Worm (Caenorhabditis elegans) whole organism, late embryonic: ENCODE data around the gene C49A9.4.

ENCODE experiments used
- C08G9.2 ChIP-seq: sonication (generic microtip); optimal IDR thresholded peaks from 2 replicates; lab custom pipeline; 2016; ENCODE audit warnings: mild to moderate bottlenecking, missing genetic modification characterization, moderate library complexity, missing compliant biosample characterization
- C38D4.7 ChIP-seq: fragments of 200-800 bp; sonication (Bioruptor generic); optimal IDR thresholded peaks from 2 replicates; lab custom pipeline; 2018; ENCODE audit warnings: mild to moderate bottlenecking, missing genetic modification characterization, moderate library complexity, missing compliant biosample characterization
- Y22D7AL.16 ChIP-seq: sonication (generic microtip); optimal IDR thresholded peaks from 2 replicates; lab custom pipeline; 2016; ENCODE audit warnings: missing genetic modification characterization, missing compliant biosample characterization
- ceh-18 ChIP-seq: sonication (generic microtip); optimal IDR thresholded peaks from 2 replicates; lab custom pipeline; 2016; ENCODE audit warnings: missing genetic modification characterization, missing compliant biosample characterization
- ceh-19 ChIP-seq: fragments of 200-800 bp; sonication (Bioruptor generic); optimal IDR thresholded peaks from 2 replicates; lab custom pipeline; 2018; ENCODE audit warnings: mild to moderate bottlenecking, missing genetic modification characterization, missing compliant biosample characterization
- ceh-2 ChIP-seq: sonication (generic microtip); optimal IDR thresholded peaks from 2 replicates; lab custom pipeline; 2016; ENCODE audit warnings: missing genotype, missing genetic modification characterization, missing compliant biosample characterization
- ceh-22 ChIP-seq: sonication (generic microtip); optimal IDR thresholded peaks from 2 replicates; lab custom pipeline; 2017; ENCODE audit warnings: missing biosample characterization, missing genetic modification characterization
- ceh-24 ChIP-seq: sonication (generic microtip); optimal IDR thresholded peaks from 2 replicates; lab custom pipeline; 2016; ENCODE audit warnings: mild to moderate bottlenecking, missing genetic modification characterization, missing compliant biosample characterization
- ceh-30 ChIP-seq: fragments of 150-350 bp; optimal IDR thresholded peaks from 2 replicates; lab custom pipeline; 2014; ENCODE audit warnings: missing biosample characterization, missing genetic modification characterization
- ceh-31 ChIP-seq: sonication (generic microtip); optimal IDR thresholded peaks from 2 replicates; lab custom pipeline; 2016; ENCODE audit warnings: missing genetic modification characterization, missing compliant biosample characterization
- ceh-34 ChIP-seq: sonication (generic microtip); optimal IDR thresholded peaks from 2 replicates; lab custom pipeline; 2016; ENCODE audit warnings: mild to moderate bottlenecking, missing genetic modification characterization, missing compliant biosample characterization
- ceh-45 ChIP-seq: fragments of 200-800 bp; sonication (Bioruptor generic); IDR thresholded peaks from 2 replicates; pipeline ENCODE4 v1.3.6; 2022; ENCODE audit warnings: missing genetic modification reagents, missing genetic modification characterization, missing compliant biosample characterization
- ceh-9 ChIP-seq: sonication (generic microtip); optimal IDR thresholded peaks from 2 replicates; lab custom pipeline; 2016; ENCODE audit warnings: mild to moderate bottlenecking, missing genetic modification characterization, inconsistent platforms, missing compliant biosample characterization
- che-1 ChIP-seq: sonication (generic microtip); optimal IDR thresholded peaks from 2 replicates; lab custom pipeline; 2016; ENCODE audit warnings: mild to moderate bottlenecking, missing genetic modification characterization, missing compliant biosample characterization
- elt-2 ChIP-seq: sonication (generic microtip); optimal IDR thresholded peaks from 2 replicates; lab custom pipeline; 2016; ENCODE audit warnings: missing genetic modification reagents, missing genetic modification characterization, missing compliant biosample characterization
- elt-4 ChIP-seq: sonication (generic microtip); optimal IDR thresholded peaks from 2 replicates; lab custom pipeline; 2016; ENCODE audit warnings: missing genetic modification characterization, missing compliant biosample characterization
- ets-4 ChIP-seq: sonication (generic microtip); optimal IDR thresholded peaks from 2 replicates; lab custom pipeline; 2016; ENCODE audit warnings: missing genetic modification characterization, missing compliant biosample characterization
- eyg-1 ChIP-seq: sonication (generic microtip); optimal IDR thresholded peaks from 2 replicates; lab custom pipeline; 2016; ENCODE audit warnings: missing genotype, missing genetic modification characterization, missing compliant biosample characterization
- fkh-6 ChIP-seq: sonication (generic microtip); optimal IDR thresholded peaks from 2 replicates; lab custom pipeline; 2016; ENCODE audit warnings: missing genetic modification characterization, missing compliant biosample characterization
- hlh-13 ChIP-seq: fragments of 200-800 bp; sonication (Bioruptor generic); optimal IDR thresholded peaks from 2 replicates; lab custom pipeline; 2018; ENCODE audit warnings: mild to moderate bottlenecking, missing genetic modification characterization, missing compliant biosample characterization
- hlh-30 ChIP-seq: sonication (generic microtip); optimal IDR thresholded peaks from 2 replicates; lab custom pipeline; 2017; ENCODE audit warnings: antibody characterized with exemption, missing genetic modification characterization, missing compliant biosample characterization; ENCODE audit not compliant: insufficient read depth
- hlh-8 ChIP-seq: sonication (generic microtip); optimal IDR thresholded peaks from 2 replicates; lab custom pipeline; 2016; ENCODE audit warnings: missing genotype, missing genetic modification characterization, missing compliant biosample characterization
- lim-6 ChIP-seq: sonication (generic microtip); optimal IDR thresholded peaks from 2 replicates; lab custom pipeline; 2016; ENCODE audit warnings: missing genetic modification characterization, missing compliant biosample characterization
- lin-11 ChIP-seq: fragments of 200-800 bp; sonication (Bioruptor generic); optimal IDR thresholded peaks from 2 replicates; lab custom pipeline; 2018; ENCODE audit warnings: mild to moderate bottlenecking, missing genetic modification characterization, missing compliant biosample characterization
- nfya-1 ChIP-seq: sonication (generic microtip); optimal IDR thresholded peaks from 2 replicates; lab custom pipeline; 2017; ENCODE audit warnings: missing genetic modification characterization, mild to moderate bottlenecking, missing compliant biosample characterization, antibody characterized with exemption, moderate library complexity
- npax-4 ChIP-seq: sonication (generic microtip); optimal IDR thresholded peaks from 2 replicates; lab custom pipeline; 2016; ENCODE audit warnings: missing genetic modification characterization, missing compliant biosample characterization
- odd-2 ChIP-seq: sonication (generic microtip); optimal IDR thresholded peaks from 2 replicates; lab custom pipeline; 2017; ENCODE audit warnings: antibody characterized with exemption, mild to moderate bottlenecking, missing genetic modification characterization, missing compliant biosample characterization
- pat-9 ChIP-seq: fragments of 200-800 bp; sonication (Bioruptor generic); optimal IDR thresholded peaks from 2 replicates; lab custom pipeline; 2018; ENCODE audit warnings: mild to moderate bottlenecking, missing genetic modification characterization, moderate library complexity, missing compliant biosample characterization
- pha-4 ChIP-seq: fragments of 150-350 bp; optimal IDR thresholded peaks from 2 replicates; lab custom pipeline; 2018; ENCODE audit warnings: missing biosample characterization, missing genetic modification reagents, missing genetic modification characterization
- pqm-1 ChIP-seq: sonication (generic microtip); optimal IDR thresholded peaks from 2 replicates; lab custom pipeline; 2016; ENCODE audit warnings: missing genetic modification characterization, missing compliant biosample characterization
- pros-1 ChIP-seq: fragments of 150-350 bp; optimal IDR thresholded peaks from 2 replicates; lab custom pipeline; 2014; ENCODE audit warnings: missing biosample characterization, missing genetic modification reagents, missing genetic modification characterization
- syd-9 ChIP-seq: sonication (generic microtip); optimal IDR thresholded peaks from 2 replicates; lab custom pipeline; 2016; ENCODE audit warnings: mild to moderate bottlenecking, missing genetic modification characterization, moderate library complexity, missing compliant biosample characterization
- tbx-2 ChIP-seq: sonication (generic microtip); optimal IDR thresholded peaks from 2 replicates; lab custom pipeline; 2016; ENCODE audit warnings: missing genetic modification characterization, missing compliant biosample characterization
- tbx-7 ChIP-seq: sonication (generic microtip); optimal IDR thresholded peaks from 2 replicates; lab custom pipeline; 2016; ENCODE audit warnings: missing genotype, missing genetic modification characterization, missing compliant biosample characterization
- unc-3 ChIP-seq, 2 experiments: fragments of 200-800 bp in 1 of 2; sonication (Bioruptor generic) in 1 of 2; sonication (generic microtip) in 1 of 2; conservative IDR thresholded peaks in 1 of 2; optimal IDR thresholded peaks in 1 of 2; 2 replicates each; pipeline versions ENCODE4 v1.3.6 to Lab custom; 2016 to 2022; ENCODE audit warnings: missing compliant biosample characterization in 2 of 2, missing genetic modification characterization in 2 of 2, missing genetic modification reagents in 1 of 2
- unc-42 ChIP-seq: sonication (generic microtip); optimal IDR thresholded peaks from 2 replicates; lab custom pipeline; 2016; ENCODE audit warnings: missing genotype, missing genetic modification characterization, missing compliant biosample characterization
- unc-86 ChIP-seq: sonication (generic microtip); optimal IDR thresholded peaks from 2 replicates; lab custom pipeline; 2016; ENCODE audit warnings: missing genetic modification characterization, missing compliant biosample characterization
- ztf-16 ChIP-seq: sonication (generic microtip); optimal IDR thresholded peaks from 2 replicates; lab custom pipeline; 2017; ENCODE audit warnings: missing genetic modification characterization, missing compliant biosample characterization

C49A9.4 gene

ce11 chrIV:6206294-6206776 lies 13.2 kb upstream of the C49A9.4 start, which contains the start of gene C49A9.10 (continued):
- TF ChIP-seq unc-3 (GFP tag; conservative IDR thresholded peaks at IDR 0.05; lab: Robert Waterston, UW): peak; percentile 73
- TF ChIP-seq unc-3 (tag; optimal IDR thresholded peaks at IDR 0.05; lab: Kevin White, UChicago): no peak
- TF ChIP-seq ceh-2 (tag; lab: Kevin White, UChicago): peak; percentile 91
- TF ChIP-seq tbx-2 (tag; lab: Kevin White, UChicago): peak; percentile 89
- TF ChIP-seq ceh-22 (tag; lab: Kevin White, UChicago): no peak
- 0 out of 2 replicates have a peak, but pooled peaks have one; percentile 35 for TF ChIP-seq ceh-45 (GFP tag; lab: Robert Waterston, UW)
- peak; percentile 96 for TF ChIP-seq ceh-31 (tag; lab: Kevin White, UChicago)
- TF ChIP-seq lin-11 (tag; lab: Kevin White, UChicago): no peak
- peak; percentile 96 for TF ChIP-seq tbx-7 (tag; lab: Kevin White, UChicago)
- peak; percentile 61 for TF ChIP-seq ceh-34 (tag; lab: Kevin White, UChicago)
- no peak for TF ChIP-seq che-1
- no peak for TF ChIP-seq elt-4 (tag; lab: Kevin White, UChicago)
- TF ChIP-seq elt-2 (tag; lab: Kevin White, UChicago): peak; percentile 77
- no peak for TF ChIP-seq ceh-19 (GFP tag; lab: Kevin White, UChicago)
- TF ChIP-seq hlh-8 (tag; lab: Kevin White, UChicago): peak; percentile 90
- peak; percentile 91 for TF ChIP-seq ets-4
- TF ChIP-seq ztf-16 (tag; lab: Kevin White, UChicago): peak; percentile 22
- TF ChIP-seq Y22D7AL.16 (tag; lab: Kevin White, UChicago): no peak
- peak; percentile 50 for TF ChIP-seq nfya-1 (tag; lab: Kevin White, UChicago)
- TF ChIP-seq ceh-18 (tag; lab: Kevin White, UChicago): no peak
- no peak for TF ChIP-seq ceh-24 (tag; lab: Kevin White, UChicago)
- TF ChIP-seq pha-4 (tag; lab: Kevin White, UChicago): no peak
- TF ChIP-seq C08G9.2 (tag; lab: Kevin White, UChicago): peak; percentile 95
- peak; percentile 45 for TF ChIP-seq pqm-1 (tag; lab: Kevin White, UChicago)
- no peak for TF ChIP-seq npax-4
- TF ChIP-seq unc-86 (tag; lab: Kevin White, UChicago): peak; percentile 50
- no peak for TF ChIP-seq ceh-9 (tag; lab: Kevin White, UChicago)
- TF ChIP-seq ceh-30: no peak
- TF ChIP-seq C38D4.7 (GFP tag; lab: Kevin White, UChicago): no peak
- TF ChIP-seq unc-42 (tag; lab: Kevin White, UChicago): peak; percentile 40
- TF ChIP-seq hlh-13 (GFP tag; lab: Kevin White, UChicago): no peak
- no peak for TF ChIP-seq pat-9

ce11 chrIV:6209337-6209736 lies 10.2 kb upstream of the C49A9.4 start:
- TF ChIP-seq ets-4 (no peak), unc-42 (tag; lab: Kevin White, UChicago) (no peak), ceh-19 (GFP tag; lab: Kevin White, UChicago) (no peak), ceh-34 (tag; lab: Kevin White, UChicago) (no peak), elt-2 (tag; lab: Kevin White, UChicago) (no peak), che-1 (no peak), hlh-13 (GFP tag; lab: Kevin White, UChicago) (no peak), syd-9 (tag; lab: Kevin White, UChicago) (no peak), odd-2 (no peak), eyg-1 (tag; lab: Kevin White, UChicago) (no peak), pros-1 (tag; lab: Kevin White, UChicago) (no peak), ceh-30 (no peak), elt-4 (tag; lab: Kevin White, UChicago) (no peak), ceh-31 (tag; lab: Kevin White, UChicago) (no peak), fkh-6 (tag; lab: Kevin White, UChicago) (no peak), hlh-30 (no peak), lim-6 (tag; lab: Kevin White, UChicago) (no peak)
